Worm (Caenorhabditis elegans) whole organism, late embryonic: ENCODE data around the gene srbc-82.

Source experiments
- ama-1 ChIP-seq: fragments of 150-350 bp; optimal IDR thresholded peaks from 2 replicates; lab custom pipeline; 2014
- ceh-6 ChIP-seq: fragments of 200-800 bp; sonication (Bioruptor generic); optimal IDR thresholded peaks from 2 replicates; lab custom pipeline; 2018; ENCODE audit warnings: mild to moderate bottlenecking, missing genetic modification characterization, missing compliant biosample characterization
- elt-2 ChIP-seq: sonication (generic microtip); optimal IDR thresholded peaks from 2 replicates; lab custom pipeline; 2016; ENCODE audit warnings: missing genetic modification reagents, missing genetic modification characterization, missing compliant biosample characterization
- fkh-10 ChIP-seq: fragments of 150-350 bp; optimal IDR thresholded peaks from 2 replicates; lab custom pipeline; 2014; ENCODE audit warnings: missing biosample characterization, missing genetic modification reagents, missing genetic modification characterization
- hlh-30 ChIP-seq: sonication (generic microtip); optimal IDR thresholded peaks from 2 replicates; lab custom pipeline; 2017; ENCODE audit warnings: antibody characterized with exemption, missing genetic modification characterization, missing compliant biosample characterization; ENCODE audit not compliant: insufficient read depth
- hlh-8 ChIP-seq: sonication (generic microtip); optimal IDR thresholded peaks from 2 replicates; lab custom pipeline; 2016; ENCODE audit warnings: missing genotype, missing genetic modification characterization, missing compliant biosample characterization
- madf-2 ChIP-seq: sonication (generic microtip); optimal IDR thresholded peaks from 2 replicates; lab custom pipeline; 2017; ENCODE audit warnings: missing genetic modification characterization, missing compliant biosample characterization
- nfya-1 ChIP-seq: sonication (generic microtip); optimal IDR thresholded peaks from 2 replicates; lab custom pipeline; 2017; ENCODE audit warnings: missing genetic modification characterization, mild to moderate bottlenecking, missing compliant biosample characterization, antibody characterized with exemption, moderate library complexity
- pha-4 ChIP-seq: fragments of 150-350 bp; optimal IDR thresholded peaks from 2 replicates; lab custom pipeline; 2018; ENCODE audit warnings: missing biosample characterization, missing genetic modification reagents, missing genetic modification characterization
- sdc-2 ChIP-seq: sonication (generic microtip); optimal IDR thresholded peaks from 2 replicates; lab custom pipeline; 2016; ENCODE audit warnings: missing genotype, missing genetic modification characterization, missing compliant biosample characterization
- sox-4 ChIP-seq: sonication (generic microtip); optimal IDR thresholded peaks from 2 replicates; lab custom pipeline; 2017; ENCODE audit warnings: mild to moderate bottlenecking, missing genetic modification characterization, inconsistent platforms, missing compliant biosample characterization

DNA sequence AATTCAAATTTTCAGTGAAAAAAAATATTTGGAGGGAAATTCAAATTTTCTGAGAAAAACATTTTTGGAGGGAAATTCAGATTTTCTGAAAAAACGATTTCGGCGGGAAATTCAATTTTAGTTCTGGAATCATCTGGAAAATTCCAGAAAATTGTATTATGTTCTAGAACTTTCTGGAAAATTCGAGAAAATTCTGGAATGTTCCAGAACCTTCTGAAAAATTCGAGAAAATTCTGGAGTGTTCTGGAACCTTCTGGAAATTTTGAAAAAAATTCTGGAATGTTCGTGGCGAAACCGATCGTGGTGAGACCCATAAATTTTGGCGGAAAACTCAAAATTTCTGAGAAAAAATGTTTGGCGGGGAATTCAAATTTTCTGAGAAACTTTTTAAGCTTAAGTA, 21.8 kb downstream of the srbc-82 start:
- TF ChIP-seq madf-2 (tag; lab: Kevin White, UChicago) (no peak), hlh-30 (tag; lab: Kevin White, UChicago) (no peak), hlh-8 (tag; lab: Kevin White, UChicago) (no peak), ceh-6 (GFP tag; lab: Kevin White, UChicago) (no peak), ama-1 (lab: Kevin White, UChicago) (no peak), sox-4 (tag; lab: Kevin White, UChicago) (no peak), nfya-1 (tag; lab: Kevin White, UChicago) (no peak), elt-2 (tag; lab: Kevin White, UChicago) (no peak), pha-4 (tag; lab: Kevin White, UChicago) (no peak), sdc-2 (tag; lab: Kevin White, UChicago) (no peak), fkh-10 (GFP tag; lab: Kevin White, UChicago) (no peak)
